Fruit fly (Drosophila melanogaster): ENCODE measurements around the gene CG9297.

dm6 chr3R:13796071-13796470, 24.8 kb downstream of the CG9297 start:
- TF ChIP-seq psq (optimal IDR thresholded peaks at IDR 0.05) (no peak), usp (GFP tag; optimal IDR thresholded peaks at IDR 0.05) (no peak)

Data from whole organism.